Fruit fly (Drosophila melanogaster): ENCODE data around the gene CG44044.

DNA sequence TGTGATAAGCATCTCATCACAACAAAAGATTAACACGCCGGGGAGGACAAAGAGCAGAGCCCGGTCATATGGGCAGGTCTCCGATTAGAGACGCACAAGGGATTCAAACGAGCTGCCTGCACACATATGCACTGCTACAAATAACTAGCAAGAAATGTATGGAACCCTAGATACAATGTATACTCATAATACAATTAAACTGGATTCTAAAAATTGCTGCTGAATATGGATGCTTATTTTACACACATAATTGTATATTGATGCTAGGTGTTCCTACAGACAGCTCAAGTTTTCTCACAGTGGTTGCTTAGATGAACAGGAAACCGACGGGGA, 15.4 kb downstream of the CG44044 start:
- TF ChIP-seq toe (GFP tag; optimal IDR thresholded peaks at IDR 0.05) (no peak), pad (GFP tag; optimal IDR thresholded peaks at IDR 0.05) (no peak), Clk (GFP tag; optimal IDR thresholded peaks at IDR 0.05) (no peak), CG33017 (tag; optimal IDR thresholded peaks at IDR 0.05) (no peak), CG14711 (tag; optimal IDR thresholded peaks at IDR 0.05) (no peak), cnc (optimal IDR thresholded peaks at IDR 0.05) (no peak), CG5204 (GFP tag; optimal IDR thresholded peaks at IDR 0.05) (no peak)
